Fruit fly (Drosophila melanogaster): ENCODE data around the gene CG32006.

dm6 chr4:131958-132623 is 18.5 kb upstream of the CG32006 start, which contains the start of gene anne:
- TF ChIP-seq CG33017 (tag; optimal IDR thresholded peaks at IDR 0.05) (no peak), tj (GFP tag; optimal IDR thresholded peaks at IDR 0.05) (no peak), Clk (GFP tag; optimal IDR thresholded peaks at IDR 0.05) (no peak), CG12768 (GFP tag; optimal IDR thresholded peaks at IDR 0.05) (peak; percentile 34), kay (GFP tag; ENCODE audit: borderline replicate concordance) (peak; percentile 57), CG5204 (GFP tag; optimal IDR thresholded peaks at IDR 0.05) (no peak), cnc (optimal IDR thresholded peaks at IDR 0.05) (no peak), toe (GFP tag; optimal IDR thresholded peaks at IDR 0.05) (peak; percentile 35), CG1620 (GFP tag; optimal IDR thresholded peaks at IDR 0.05) (peak; percentile 51), CG7101 (tag; optimal IDR thresholded peaks at IDR 0.05) (peak; percentile 19)
